Fruit fly (Drosophila melanogaster) Kc167 (cell line): ENCODE measurements around the gene Usp5.

Experiments used
- h ChIP-seq: fragments of >200 bp; optimal IDR thresholded peaks from 3 replicates; lab custom pipeline; 2018; ENCODE audit warnings: missing external identifiers
- psq ChIP-seq: fragments of >200 bp; optimal IDR thresholded peaks from 2 replicates; lab custom pipeline; 2017; ENCODE audit warnings: missing external identifiers

- TF ChIP-seq h (lab: Kevin White, UChicago) (no peak), psq (lab: Kevin White, UChicago) (no peak)
These were observed 38.6 kb downstream of the Usp5 start for dm6 chr3L:3109417-3110090.
